Worm (Caenorhabditis elegans): ENCODE data around the gene morc-1.

DNA sequence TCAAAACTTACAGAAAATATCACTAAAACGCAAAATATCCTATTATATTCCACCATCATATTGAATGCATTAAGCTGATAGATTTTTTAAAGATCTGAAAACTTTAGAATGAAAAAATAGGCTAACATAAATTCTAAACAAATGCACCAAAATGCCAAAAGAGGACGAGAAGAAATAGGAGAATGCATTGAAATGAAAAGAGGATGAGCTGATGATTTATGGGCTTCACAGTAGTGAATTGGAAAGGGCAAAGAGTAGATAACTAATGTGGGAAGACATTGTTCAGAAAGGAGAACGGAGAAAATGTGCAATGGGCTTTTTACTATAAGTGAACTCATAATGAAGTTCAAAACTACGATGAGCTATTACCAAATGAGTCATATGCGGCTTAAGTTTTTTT lies 10.8 kb upstream of the morc-1 start, which contains the start of gene cutl-19:
- TF ChIP-seq flt-1 (GFP tag; IDR thresholded peaks at IDR 0.05): no peak
- TF ChIP-seq klf-2 (GFP tag; conservative IDR thresholded peaks at IDR 0.05): no peak
- TF ChIP-seq ztf-23 (GFP tag; IDR thresholded peaks at IDR 0.05): no peak
- no peak for TF ChIP-seq cog-1 (tag; optimal IDR thresholded peaks at IDR 0.05)
- no peak for TF ChIP-seq ref-1 (GFP tag; conservative IDR thresholded peaks at IDR 0.05)
